Worm (Caenorhabditis elegans) whole organism, L3 larva: ENCODE results near the gene C45B2.2.

Source experiments
- ZK546.5 ChIP-seq: sonication (generic microtip); optimal IDR thresholded peaks from 2 replicates; lab custom pipeline; 2017; ENCODE audit warnings: missing biosample characterization, missing genetic modification characterization
- aly-2 ChIP-seq: fragments of 150-350 bp; optimal IDR thresholded peaks from 2 replicates; lab custom pipeline; 2014; ENCODE audit warnings: missing biosample characterization, missing genetic modification characterization
- ama-1 ChIP-seq: fragments of 150-350 bp; optimal IDR thresholded peaks from 2 replicates; lab custom pipeline; 2018
- ceh-16 ChIP-seq: sonication (generic microtip); optimal IDR thresholded peaks from 2 replicates; lab custom pipeline; 2017; ENCODE audit warnings: missing biosample characterization, missing genetic modification characterization
- ceh-28 ChIP-seq: fragments of 150-350 bp; optimal IDR thresholded peaks from 2 replicates; lab custom pipeline; 2014; ENCODE audit warnings: missing biosample characterization, missing genetic modification reagents, missing genetic modification characterization
- ceh-82 ChIP-seq: fragments of 150-350 bp; optimal IDR thresholded peaks from 2 replicates; lab custom pipeline; 2014; ENCODE audit warnings: missing biosample characterization, missing genetic modification characterization
- daf-12 ChIP-seq: fragments of 150-350 bp; optimal IDR thresholded peaks from 2 replicates; lab custom pipeline; 2014; ENCODE audit warnings: missing biosample characterization, missing genetic modification reagents, missing genetic modification characterization
- egl-5 ChIP-seq: fragments of 150-350 bp; optimal IDR thresholded peaks from 2 replicates; lab custom pipeline; 2017; ENCODE audit warnings: missing biosample characterization, missing genetic modification reagents, missing genetic modification characterization, inconsistent platforms
- elt-1 ChIP-seq: fragments of 150-350 bp; optimal IDR thresholded peaks from 2 replicates; lab custom pipeline; 2014; ENCODE audit warnings: missing biosample characterization, missing genetic modification characterization
- elt-2 ChIP-seq: sonication (generic microtip); optimal IDR thresholded peaks from 2 replicates; lab custom pipeline; 2016; ENCODE audit warnings: missing genetic modification reagents, mild to moderate bottlenecking, missing genetic modification characterization, missing compliant biosample characterization
- elt-3 ChIP-seq, 3 experiments: fragments of 150-350 bp in 1 of 3; sonication (generic microtip) in 2 of 3; optimal IDR thresholded peaks; 2 replicates in 2 of 3; 4 replicates in 1 of 3; lab custom pipeline; 2014 to 2017; ENCODE audit warnings: missing biosample characterization in 3 of 3, missing genetic modification characterization in 3 of 3
- eor-1 ChIP-seq, 2 experiments: fragments of 150-350 bp; optimal IDR thresholded peaks; 2 replicates each; lab custom pipeline; 2014 to 2018; ENCODE audit warnings: missing biosample characterization in 2 of 2, missing genetic modification characterization in 2 of 2
- fkh-10 ChIP-seq: sonication (generic microtip); optimal IDR thresholded peaks from 2 replicates; lab custom pipeline; 2017; ENCODE audit warnings: missing biosample characterization, missing genetic modification reagents, missing genetic modification characterization
- fkh-2 ChIP-seq: fragments of 150-350 bp; optimal IDR thresholded peaks from 2 replicates; lab custom pipeline; 2014; ENCODE audit warnings: missing biosample characterization, missing genetic modification reagents, missing genetic modification characterization
- fos-1 ChIP-seq: fragments of 150-350 bp; optimal IDR thresholded peaks from 2 replicates; lab custom pipeline; 2014; ENCODE audit warnings: missing biosample characterization, missing genetic modification characterization
- hmg-11 ChIP-seq: sonication (generic microtip); optimal IDR thresholded peaks from 2 replicates; lab custom pipeline; 2016; ENCODE audit warnings: missing genetic modification characterization, missing compliant biosample characterization
- jun-1 ChIP-seq: fragments of 150-350 bp; optimal IDR thresholded peaks from 2 replicates; lab custom pipeline; 2014; ENCODE audit warnings: missing biosample characterization, missing genetic modification reagents, missing genetic modification characterization
- lsy-12 ChIP-seq: sonication (generic microtip); optimal IDR thresholded peaks from 2 replicates; lab custom pipeline; 2016; ENCODE audit warnings: mild to moderate bottlenecking, missing genetic modification characterization, missing compliant biosample characterization
- mdl-1 ChIP-seq: fragments of 150-350 bp; optimal IDR thresholded peaks from 2 replicates; lab custom pipeline; 2014; ENCODE audit warnings: missing biosample characterization, missing genetic modification characterization
- mml-1 ChIP-seq: fragments of 150-350 bp; sonication (generic microtip); optimal IDR thresholded peaks from 3 replicates; lab custom pipeline; 2014; ENCODE audit warnings: missing biosample characterization, missing genetic modification characterization
- nfya-1 ChIP-seq: sonication (generic microtip); optimal IDR thresholded peaks from 2 replicates; lab custom pipeline; 2017; ENCODE audit warnings: missing genetic modification characterization, mild to moderate bottlenecking, missing compliant biosample characterization, antibody characterized with exemption, moderate library complexity; ENCODE audit not compliant: insufficient read depth
- nhr-12 ChIP-seq: fragments of 150-350 bp; optimal IDR thresholded peaks from 2 replicates; lab custom pipeline; 2014; ENCODE audit warnings: missing biosample characterization, missing genetic modification characterization
- nhr-23 ChIP-seq: fragments of 150-350 bp; optimal IDR thresholded peaks from 2 replicates; lab custom pipeline; 2014; ENCODE audit warnings: missing biosample characterization, missing genetic modification reagents, missing genetic modification characterization
- nhr-237 ChIP-seq: fragments of 150-350 bp; optimal IDR thresholded peaks from 2 replicates; lab custom pipeline; 2014; ENCODE audit warnings: missing biosample characterization, missing genetic modification characterization
- nhr-25 ChIP-seq: sonication (generic microtip); optimal IDR thresholded peaks from 2 replicates; lab custom pipeline; 2017; ENCODE audit warnings: missing biosample characterization, missing genetic modification characterization
- nhr-28 ChIP-seq: fragments of 150-350 bp; optimal IDR thresholded peaks from 2 replicates; lab custom pipeline; 2014; ENCODE audit warnings: missing biosample characterization, missing genetic modification characterization
- nhr-43 ChIP-seq: sonication (generic microtip); optimal IDR thresholded peaks from 2 replicates; lab custom pipeline; 2016; ENCODE audit warnings: mild to moderate bottlenecking, missing genetic modification characterization, missing compliant biosample characterization; ENCODE audit not compliant: poor library complexity, severe bottlenecking
- nhr-67 ChIP-seq: fragments of 150-350 bp; optimal IDR thresholded peaks from 2 replicates; lab custom pipeline; 2014; ENCODE audit warnings: missing biosample characterization, missing genetic modification characterization
- nhr-77 ChIP-seq: fragments of 150-350 bp; optimal IDR thresholded peaks from 2 replicates; lab custom pipeline; 2014; ENCODE audit warnings: missing biosample characterization, missing genetic modification characterization
- pha-4 ChIP-seq: fragments of 150-350 bp; optimal IDR thresholded peaks from 2 replicates; lab custom pipeline; 2014; ENCODE audit warnings: missing biosample characterization, missing genetic modification reagents, missing genetic modification characterization
- pqm-1 ChIP-seq: fragments of 150-350 bp; optimal IDR thresholded peaks from 2 replicates; lab custom pipeline; 2017; ENCODE audit warnings: missing biosample characterization, missing genetic modification characterization, inconsistent platforms
- skn-1 ChIP-seq: fragments of 150-350 bp; optimal IDR thresholded peaks from 2 replicates; lab custom pipeline; 2014; ENCODE audit warnings: missing biosample characterization, missing genetic modification characterization
- snpc-4 ChIP-seq: fragments of 150-350 bp; optimal IDR thresholded peaks from 2 replicates; lab custom pipeline; 2014; ENCODE audit warnings: missing biosample characterization, missing genetic modification characterization
- tbx-2 ChIP-seq: sonication (generic microtip); optimal IDR thresholded peaks from 2 replicates; lab custom pipeline; 2016; ENCODE audit warnings: mild to moderate bottlenecking, missing genetic modification characterization, missing compliant biosample characterization
- unc-39 ChIP-seq: sonication (generic microtip); optimal IDR thresholded peaks from 4 replicates; lab custom pipeline; 2017; ENCODE audit warnings: missing biosample characterization, missing genetic modification characterization
- unc-62 ChIP-seq: fragments of 150-350 bp; sonication (generic microtip); optimal IDR thresholded peaks from 4 replicates; lab custom pipeline; 2014; ENCODE audit warnings: missing biosample characterization, missing genetic modification reagents, missing genetic modification characterization
- ztf-11 ChIP-seq: fragments of 150-350 bp; optimal IDR thresholded peaks from 2 replicates; lab custom pipeline; 2014; ENCODE audit warnings: missing biosample characterization, missing genetic modification characterization
- ztf-4 ChIP-seq: fragments of 150-350 bp; optimal IDR thresholded peaks from 2 replicates; lab custom pipeline; 2014; ENCODE audit warnings: missing biosample characterization, missing genetic modification characterization

The C45B2.2 gene

ce11 chrX:6041995-6042481 is 42.5 kb upstream of the C45B2.2 start (continued):
- TF ChIP-seq elt-3 (tag; optimal IDR thresholded peaks at IDR 0.05; lab: Kevin White, UChicago) (peak in 2 of 3 experiments; percentile 14 to 55), nhr-25 (tag; lab: Kevin White, UChicago) (peak; percentile 86), snpc-4 (tag; lab: Kevin White, UChicago) (no peak), jun-1 (tag; lab: Kevin White, UChicago) (peak; percentile 92), daf-12 (tag; lab: Kevin White, UChicago) (no peak), ztf-4 (no peak), ZK546.5 (no peak), nfya-1 (peak; percentile 95), nhr-43 (tag; lab: Kevin White, UChicago) (peak; percentile 48), pha-4 (tag; lab: Kevin White, UChicago) (peak; percentile 92), unc-62 (GFP tag; lab: Kevin White, UChicago) (peak; percentile 42), fos-1 (tag; lab: Kevin White, UChicago) (no peak)

DNA sequence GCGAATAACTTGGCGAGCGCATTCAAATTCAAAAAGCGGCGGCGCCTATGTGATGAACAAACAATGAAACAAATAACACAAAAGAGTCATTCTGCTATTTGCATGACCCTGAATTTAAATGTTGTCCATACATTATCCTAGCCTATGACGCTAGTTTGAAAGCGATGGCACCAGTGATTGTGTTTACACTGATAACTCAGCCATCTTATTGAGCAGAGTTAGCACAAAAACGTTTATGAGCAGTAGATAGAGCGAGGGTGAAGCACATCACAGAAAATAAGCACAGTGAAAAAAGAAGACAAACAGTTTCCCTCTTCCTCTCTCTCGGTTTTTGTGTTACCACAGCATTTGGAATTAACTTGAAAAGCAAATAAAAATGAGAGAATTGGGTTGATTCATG is 41.3 kb upstream of the C45B2.2 start:
- TF ChIP-seq pha-4 (tag; lab: Kevin White, UChicago) = peak; percentile 79
- TF ChIP-seq jun-1 (tag; lab: Kevin White, UChicago) = peak; percentile 37
- no peak for TF ChIP-seq ceh-16 (tag; lab: Kevin White, UChicago)
- peak; percentile 8 for TF ChIP-seq elt-2 (tag; lab: Kevin White, UChicago)
- TF ChIP-seq ama-1 (lab: Kevin White, UChicago) = no peak

- no peak for TF ChIP-seq nhr-67 (tag; lab: Kevin White, UChicago)
- TF ChIP-seq pha-4 (tag; lab: Kevin White, UChicago) = no peak
- no peak for TF ChIP-seq nhr-237 (tag; lab: Kevin White, UChicago)
- TF ChIP-seq unc-39 = no peak
- no peak for TF ChIP-seq tbx-2 (tag; lab: Kevin White, UChicago)
- no peak for TF ChIP-seq elt-1
- TF ChIP-seq ceh-16 (tag; lab: Kevin White, UChicago) = no peak
- TF ChIP-seq aly-2 (tag; lab: Kevin White, UChicago) = no peak
- TF ChIP-seq elt-3 (tag; optimal IDR thresholded peaks at IDR 0.05; lab: Kevin White, UChicago) = no peak
- no peak for TF ChIP-seq fkh-10 (GFP tag; lab: Kevin White, UChicago)
- no peak for TF ChIP-seq fkh-2
Measured at ce11 chrX:6048508-6048907, 36.0 kb upstream of the C45B2.2 start, which contains the start of gene pak-1. Gene pak-1 (minus strand): TSS chrX:6048608.

- TF ChIP-seq nhr-23 (tag; lab: Kevin White, UChicago) (peak; percentile 68), elt-3 (tag; optimal IDR thresholded peaks at IDR 0.05; lab: Kevin White, UChicago) (peak in 1 of 3 experiments; percentile 87), mml-1 (tag; lab: Kevin White, UChicago) (no peak), elt-2 (tag; lab: Kevin White, UChicago) (peak; percentile 56), ceh-28 (tag; lab: Kevin White, UChicago) (peak; percentile 80)
Measured at ce11 chrX:6050078-6050477, 34.5 kb upstream of the C45B2.2 start.

DNA sequence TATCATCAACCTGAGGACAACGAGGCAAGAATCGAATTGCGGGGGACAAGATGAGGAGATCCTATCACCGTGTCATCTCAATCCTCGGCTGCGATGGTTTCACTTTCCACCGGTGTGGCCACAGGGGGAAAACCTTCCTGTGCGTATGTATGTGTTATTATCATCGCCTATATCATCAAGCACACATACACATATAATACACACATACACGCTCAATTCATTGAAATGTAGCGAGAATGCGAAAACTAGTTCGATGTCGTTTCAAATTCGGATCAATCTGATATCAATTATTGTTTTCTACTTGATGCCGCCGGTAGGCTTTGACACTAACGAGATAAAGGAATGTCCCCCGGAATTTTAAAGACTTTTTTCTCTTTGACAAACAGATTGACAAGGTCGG is 33.7 kb upstream of the C45B2.2 start:
- TF ChIP-seq unc-39 (no peak), nhr-25 (tag; lab: Kevin White, UChicago) (peak; percentile 39), egl-5 (no peak), lsy-12 (no peak), nhr-23 (tag; lab: Kevin White, UChicago) (peak; percentile 59), mml-1 (tag; lab: Kevin White, UChicago) (no peak), hmg-11 (tag; lab: Kevin White, UChicago) (no peak), pqm-1 (tag; lab: Kevin White, UChicago) (no peak), ztf-4 (no peak), ZK546.5 (no peak), elt-1 (no peak), fos-1 (tag; lab: Kevin White, UChicago) (no peak), fkh-10 (GFP tag; lab: Kevin White, UChicago) (no peak), nhr-12 (tag; lab: Kevin White, UChicago) (no peak)
- TF ChIP-seq, all 47 proteins: peak for 2

ce11 chrX:6052744-6053143 is 31.8 kb upstream of the C45B2.2 start, which contains the start of gene C45B2.6:
Gene C45B2.6 (plus strand): TSS chrX:6052879.
- TF ChIP-seq nhr-43 (tag; lab: Kevin White, UChicago) (no peak), egl-5 (peak; percentile 60), jun-1 (tag; lab: Kevin White, UChicago) (no peak), nhr-77 (tag; lab: Kevin White, UChicago) (no peak), ZK546.5 (no peak), nhr-28 (tag; lab: Kevin White, UChicago) (no peak), ceh-82 (tag; lab: Kevin White, UChicago) (no peak), skn-1 (tag; lab: Kevin White, UChicago) (no peak), ceh-28 (tag; lab: Kevin White, UChicago) (no peak), nhr-23 (tag; lab: Kevin White, UChicago) (no peak), ama-1 (lab: Kevin White, UChicago) (no peak), nhr-67 (tag; lab: Kevin White, UChicago) (no peak), hmg-11 (tag; lab: Kevin White, UChicago) (peak; percentile 29), nhr-25 (tag; lab: Kevin White, UChicago) (peak; percentile 15), ztf-11 (tag; lab: Kevin White, UChicago) (no peak), eor-1 (tag; optimal IDR thresholded peaks at IDR 0.05; lab: Kevin White, UChicago) (no peak), mdl-1 (tag; lab: Kevin White, UChicago) (no peak), fkh-10 (GFP tag; lab: Kevin White, UChicago) (no peak), nfya-1 (peak; percentile 26), pha-4 (tag; lab: Kevin White, UChicago) (peak; percentile 43), elt-3 (tag; optimal IDR thresholded peaks at IDR 0.05; lab: Kevin White, UChicago) (no peak)
